Worm (Caenorhabditis elegans) whole organism, mixed stage, embryonic: Measurements from ENCODE around the gene plpp-1.1.

Source experiments
- ceh-43 ChIP-seq: fragments of 200-800 bp; sonication (Bioruptor generic); optimal IDR thresholded peaks from 2 replicates; lab custom pipeline; 2018; ENCODE audit warnings: mild to moderate bottlenecking, missing genetic modification characterization, moderate library complexity, missing compliant biosample characterization
- nhr-76 ChIP-seq: sonication (generic microtip); optimal IDR thresholded peaks from 2 replicates; lab custom pipeline; 2017; ENCODE audit warnings: missing biosample characterization, missing genetic modification characterization
- snpc-4 ChIP-seq: fragments of 150-350 bp; optimal IDR thresholded peaks from 2 replicates; lab custom pipeline; 2014; ENCODE audit warnings: missing biosample characterization, missing genetic modification characterization
- sptf-1 ChIP-seq: sonication (generic microtip); optimal IDR thresholded peaks from 2 replicates; lab custom pipeline; 2017; ENCODE audit warnings: mild to moderate bottlenecking, missing genetic modification characterization, moderate library complexity, missing compliant biosample characterization
- unc-62 ChIP-seq: fragments of 150-350 bp; optimal IDR thresholded peaks from 2 replicates; lab custom pipeline; 2014; ENCODE audit warnings: missing biosample characterization, missing genetic modification reagents, missing genetic modification characterization

ce11 chrII:3917985-3918633 lies 9.7 kb downstream of the plpp-1.1 start:
- TF ChIP-seq ceh-43 (GFP tag; lab: Kevin White, UChicago): no peak
- no peak for TF ChIP-seq nhr-76 (tag; lab: Kevin White, UChicago)
- no peak for TF ChIP-seq sptf-1
- no peak for TF ChIP-seq unc-62
- no peak for TF ChIP-seq snpc-4 (tag; lab: Kevin White, UChicago)
